Fruit fly (Drosophila melanogaster) whole organism, embryonic: ENCODE data around the gene Lcp65Ag1.

ENCODE experiments used
- CG10147 ChIP-seq: fragments of 200-800 bp; sonication (Bioruptor generic); optimal IDR thresholded peaks from 2 replicates; lab custom pipeline; 2019; ENCODE audit warnings: missing biosample characterization, mild to moderate bottlenecking, missing genetic modification characterization, moderate library complexity
- CG1233 ChIP-seq: fragments of 200-800 bp; sonication (Bioruptor generic); optimal IDR thresholded peaks from 4 replicates; lab custom pipeline; 2018; ENCODE audit warnings: missing biosample characterization, mild to moderate bottlenecking, missing genetic modification characterization
- CG13424 ChIP-seq: fragments of 200-800 bp; sonication (Bioruptor generic); optimal IDR thresholded peaks from 2 replicates; lab custom pipeline; 2019; ENCODE audit warnings: missing biosample characterization, mild to moderate bottlenecking, missing genetic modification characterization, moderate library complexity
- CG14965 ChIP-seq: fragments of 200-800 bp; sonication (Bioruptor generic); optimal IDR thresholded peaks from 2 replicates; lab custom pipeline; 2016; ENCODE audit warnings: missing biosample characterization, missing genetic modification characterization, borderline replicate concordance
- CG1529 ChIP-seq: fragments of 200-800 bp; sonication (Bioruptor generic); optimal IDR thresholded peaks from 3 replicates; lab custom pipeline; 2018; ENCODE audit warnings: missing biosample characterization, missing genetic modification characterization
- CG17912 ChIP-seq: fragments of 200-800 bp; sonication (Bioruptor generic); optimal IDR thresholded peaks from 2 replicates; lab custom pipeline; 2018; ENCODE audit warnings: missing biosample characterization, mild to moderate bottlenecking, missing genetic modification characterization
- CG2199 ChIP-seq: fragments of 200-800 bp; sonication (Bioruptor generic); IDR thresholded peaks from 3 replicates; pipeline ENCODE4 v1.3.6; 2022; ENCODE audit warnings: missing biosample characterization, missing genetic modification characterization
- CG3065 ChIP-seq: fragments of 200-800 bp; sonication (Bioruptor generic); optimal IDR thresholded peaks from 2 replicates; lab custom pipeline; 2016; ENCODE audit warnings: missing biosample characterization, missing genetic modification characterization
- CG4328 ChIP-seq: fragments of 200-800 bp; sonication (Bioruptor generic); optimal IDR thresholded peaks from 3 replicates; lab custom pipeline; 2017; ENCODE audit warnings: missing biosample characterization, missing genetic modification reagents, missing genetic modification characterization
- CG43689 ChIP-seq: fragments of 200-800 bp; sonication (Bioruptor generic); IDR thresholded peaks from 2 replicates; pipeline ENCODE4 v1.3.6; 2022; ENCODE audit warnings: missing biosample characterization, missing genetic modification characterization
- CG4404 ChIP-seq: fragments of 200-800 bp; sonication (Bioruptor generic); IDR thresholded peaks from 2 replicates; pipeline ENCODE4 v1.3.6; 2022; ENCODE audit warnings: missing biosample characterization, missing genetic modification characterization
- CG6654 ChIP-seq: fragments of 200-800 bp; sonication (Bioruptor generic); optimal IDR thresholded peaks from 2 replicates; lab custom pipeline; 2017; ENCODE audit warnings: missing biosample characterization, mild to moderate bottlenecking, missing genetic modification characterization
- CG6765 ChIP-seq: fragments of 200-800 bp; sonication (Bioruptor generic); optimal IDR thresholded peaks from 3 replicates; lab custom pipeline; 2017; ENCODE audit warnings: missing biosample characterization, mild to moderate bottlenecking, missing genetic modification characterization
- CG8281 ChIP-seq: fragments of 200-800 bp; sonication (Bioruptor generic); optimal IDR thresholded peaks from 2 replicates; lab custom pipeline; 2018; ENCODE audit warnings: missing biosample characterization, mild to moderate bottlenecking, missing genetic modification characterization, moderate library complexity
- CG8944 ChIP-seq: fragments of 200-800 bp; sonication (Bioruptor generic); optimal IDR thresholded peaks from 3 replicates; lab custom pipeline; 2016; ENCODE audit warnings: missing biosample characterization, missing genetic modification characterization
- CG9215 ChIP-seq: fragments of 200-800 bp; sonication (Bioruptor generic); IDR thresholded peaks from 2 replicates; pipeline ENCODE4 v1.3.6; 2022; ENCODE audit warnings: missing biosample characterization, missing genetic modification characterization
- CG9727 ChIP-seq: fragments of 200-800 bp; sonication (Bioruptor generic); optimal IDR thresholded peaks from 3 replicates; lab custom pipeline; 2017; ENCODE audit warnings: missing biosample characterization, mild to moderate bottlenecking, missing genetic modification characterization
- D19B ChIP-seq: fragments of 200-800 bp; sonication (Bioruptor generic); optimal IDR thresholded peaks from 2 replicates; lab custom pipeline; 2017; ENCODE audit warnings: missing biosample characterization, mild to moderate bottlenecking, missing genetic modification characterization
- Doc2 ChIP-seq: fragments of 200-800 bp; sonication (Bioruptor generic); IDR thresholded peaks from 2 replicates; pipeline ENCODE4 v1.3.6; 2022; ENCODE audit warnings: missing biosample characterization, missing genetic modification characterization
- Ets97D ChIP-seq: fragments of 200-800 bp; sonication (Bioruptor generic); optimal IDR thresholded peaks from 3 replicates; lab custom pipeline; 2016; ENCODE audit warnings: missing biosample characterization, missing genetic modification characterization
- HHEX ChIP-seq: fragments of 200-800 bp; sonication (Bioruptor generic); optimal IDR thresholded peaks from 3 replicates; lab custom pipeline; 2017; ENCODE audit warnings: missing biosample characterization, mild to moderate bottlenecking, missing genetic modification characterization, missing genetic modification reagents
- HLH4C ChIP-seq: fragments of 200-800 bp; sonication (Bioruptor generic); IDR thresholded peaks from 3 replicates; pipeline ENCODE4 v1.3.6; 2022; ENCODE audit warnings: missing biosample characterization, missing genetic modification characterization; ENCODE audit not compliant: partially characterized antibody
- MBD-R2 ChIP-seq: fragments of 200-800 bp; sonication (Bioruptor generic); IDR thresholded peaks from 2 replicates; pipeline ENCODE4 v1.3.6; 2022; ENCODE audit warnings: missing biosample characterization, missing genetic modification characterization
- Opbp ChIP-seq: fragments of 200-800 bp; sonication (Bioruptor generic); IDR thresholded peaks from 3 replicates; pipeline ENCODE4 v1.3.6; 2022; ENCODE audit warnings: missing biosample characterization, missing genetic modification characterization; ENCODE audit not compliant: partially characterized antibody
- Poxn ChIP-seq: fragments of 200-800 bp; sonication (Bioruptor generic); IDR thresholded peaks from 2 replicates; pipeline ENCODE4 v1.3.6; 2022; ENCODE audit warnings: missing biosample characterization, missing genetic modification characterization
- Six4 ChIP-seq: fragments of 200-800 bp; sonication (Bioruptor generic); optimal IDR thresholded peaks from 2 replicates; lab custom pipeline; 2016; ENCODE audit warnings: missing biosample characterization, missing genetic modification characterization
- Stat92E ChIP-seq, 3 experiments: fragments of >200 bp in 2 of 3; fragments of 200-800 bp in 1 of 3; sonication (Bioruptor generic) in 1 of 3; optimal IDR thresholded peaks; 2 replicates each; lab custom pipeline; 2017 to 2019; ENCODE audit warnings: missing biosample characterization in 3 of 3, missing genetic modification characterization in 3 of 3, mild to moderate bottlenecking in 1 of 3, moderate library complexity in 1 of 3
- Usf ChIP-seq: fragments of 200-800 bp; sonication (Bioruptor generic); optimal IDR thresholded peaks from 2 replicates; lab custom pipeline; 2017; ENCODE audit warnings: missing genotype, missing biosample characterization, missing genetic modification characterization
- Xbp1 ChIP-seq: fragments of 200-800 bp; sonication (Bioruptor generic); optimal IDR thresholded peaks from 3 replicates; lab custom pipeline; 2016; ENCODE audit warnings: missing biosample characterization, mild to moderate bottlenecking, missing genetic modification characterization
- ab ChIP-seq: fragments of 200-800 bp; sonication (Bioruptor generic); optimal IDR thresholded peaks from 2 replicates; lab custom pipeline; 2016; ENCODE audit warnings: missing biosample characterization, missing genetic modification characterization
- ap ChIP-seq: fragments of 200-800 bp; sonication (Bioruptor generic); IDR thresholded peaks from 2 replicates; pipeline ENCODE4 v1.3.6; 2022; ENCODE audit warnings: missing biosample characterization, missing genetic modification characterization
- bcd ChIP-seq: fragments of 200-800 bp; sonication (Bioruptor generic); optimal IDR thresholded peaks from 2 replicates; lab custom pipeline; 2017; ENCODE audit warnings: missing biosample characterization, mild to moderate bottlenecking, missing genetic modification characterization
- bowl ChIP-seq: fragments of 200-800 bp; sonication (Bioruptor generic); IDR thresholded peaks from 2 replicates; pipeline ENCODE4 v1.3.6; 2022; ENCODE audit warnings: missing biosample characterization, missing genetic modification characterization
- caup ChIP-seq: fragments of 200-800 bp; sonication (Bioruptor generic); optimal IDR thresholded peaks from 3 replicates; lab custom pipeline; 2017; ENCODE audit warnings: missing biosample characterization, mild to moderate bottlenecking, missing genetic modification characterization, moderate library complexity; ENCODE audit not compliant: severe bottlenecking
- crp ChIP-seq, 2 experiments: fragments of 200-800 bp; sonication (Bioruptor generic); optimal IDR thresholded peaks; 2 replicates in 1 of 2; 3 replicates in 1 of 2; lab custom pipeline; 2017; ENCODE audit warnings: missing biosample characterization in 2 of 2, missing genetic modification characterization in 2 of 2, mild to moderate bottlenecking in 1 of 2, moderate library complexity in 1 of 2
- grau ChIP-seq: fragments of 200-800 bp; optimal IDR thresholded peaks from 3 replicates; lab custom pipeline; 2019; ENCODE audit warnings: missing biosample characterization, mild to moderate bottlenecking, missing genetic modification characterization, moderate library complexity
- ham ChIP-seq: fragments of 200-800 bp; sonication (Bioruptor generic); IDR thresholded peaks from 2 replicates; pipeline ENCODE4 v1.3.6; 2022; ENCODE audit warnings: missing biosample characterization, missing genetic modification characterization
- hkb ChIP-seq, 2 experiments: fragments of 200-800 bp in 1 of 2; fragments of >200 bp in 1 of 2; sonication (Bioruptor generic) in 1 of 2; IDR thresholded peaks in 1 of 2; optimal IDR thresholded peaks in 1 of 2; 2 replicates each; pipeline versions ENCODE4 v1.3.6 to Lab custom; 2017 to 2022; ENCODE audit warnings: missing biosample characterization in 1 of 2, missing genetic modification characterization in 1 of 2
- pum ChIP-seq: fragments of 200-800 bp; sonication (Bioruptor generic); optimal IDR thresholded peaks from 2 replicates; lab custom pipeline; 2016; ENCODE audit warnings: missing biosample characterization, missing genetic modification characterization
- rib ChIP-seq: fragments of 200-800 bp; sonication (Bioruptor generic); IDR thresholded peaks from 2 replicates; pipeline ENCODE4 v1.3.6; 2022; ENCODE audit warnings: missing biosample characterization, missing genetic modification characterization
- schlank ChIP-seq: fragments of 200-800 bp; sonication (Bioruptor generic); optimal IDR thresholded peaks from 2 replicates; lab custom pipeline; 2018; ENCODE audit warnings: missing biosample characterization, mild to moderate bottlenecking, missing genetic modification characterization
- sna ChIP-seq: fragments of 200-800 bp; sonication (Bioruptor generic); IDR thresholded peaks from 2 replicates; pipeline ENCODE4 v1.3.6; 2022; ENCODE audit warnings: missing biosample characterization, missing genetic modification characterization; ENCODE audit not compliant: partially characterized antibody
- sob ChIP-seq: fragments of 200-800 bp; sonication (Bioruptor generic); IDR thresholded peaks from 2 replicates; pipeline ENCODE4 v1.3.6; 2022; ENCODE audit warnings: missing biosample characterization, missing genetic modification characterization
- stwl ChIP-seq: fragments of 200-800 bp; sonication (Bioruptor generic); optimal IDR thresholded peaks from 3 replicates; lab custom pipeline; 2018; ENCODE audit warnings: missing biosample characterization, mild to moderate bottlenecking, missing genetic modification characterization, moderate library complexity
- sug ChIP-seq: fragments of 200-800 bp; optimal IDR thresholded peaks from 2 replicates; lab custom pipeline; 2019; ENCODE audit warnings: missing biosample characterization, mild to moderate bottlenecking, missing genetic modification characterization, moderate library complexity
- tup ChIP-seq: fragments of 200-800 bp; sonication (Bioruptor generic); optimal IDR thresholded peaks from 2 replicates; lab custom pipeline; 2016; ENCODE audit warnings: missing biosample characterization, mild to moderate bottlenecking, missing genetic modification characterization, moderate library complexity
- twi ChIP-seq: fragments of 200-800 bp; optimal IDR thresholded peaks from 2 replicates; lab custom pipeline; 2019; ENCODE audit warnings: missing biosample characterization, mild to moderate bottlenecking, missing genetic modification characterization, moderate library complexity
- vfl ChIP-seq: fragments of 200-800 bp; sonication (Bioruptor generic); optimal IDR thresholded peaks from 2 replicates; lab custom pipeline; 2016; ENCODE audit warnings: missing biosample characterization, missing genetic modification characterization
- wor ChIP-seq: fragments of 200-800 bp; sonication (Bioruptor generic); IDR thresholded peaks from 2 replicates; pipeline ENCODE4 v1.3.6; 2022; ENCODE audit warnings: missing biosample characterization, missing genetic modification characterization

Lcp65Ag1 gene

DNA sequence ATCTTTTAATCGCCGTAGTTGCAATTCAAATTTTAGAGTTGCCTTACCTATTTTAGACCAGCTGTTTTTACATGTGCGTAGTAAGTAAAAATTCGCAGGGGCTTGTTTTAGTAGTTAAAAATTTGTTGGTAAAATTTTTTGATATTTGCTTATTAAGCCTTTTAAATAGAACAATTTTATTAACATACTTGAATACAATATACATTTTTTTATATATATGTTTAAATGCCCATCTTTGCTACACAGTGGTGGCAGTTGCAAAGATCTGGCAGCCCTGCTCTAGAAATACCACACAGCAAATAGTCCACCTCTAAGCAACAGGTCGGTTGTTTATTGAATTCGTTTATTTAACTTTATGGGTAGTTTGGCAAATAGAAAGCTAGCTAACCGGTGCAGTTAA is 40.4 kb downstream of the Lcp65Ag1 start, which contains the start of the genes CG10467 and loj (continued):
- peak; percentile 87 for TF ChIP-seq CG43689 (GFP tag; lab: Robert Waterston, UW)
- peak; percentile 98 for TF ChIP-seq CG13424 (tag; lab: Kevin White, UChicago)
- peak; percentile 81 for TF ChIP-seq CG8944 (GFP tag; lab: Kevin White, UChicago)
- peak; percentile 99 for TF ChIP-seq MBD-R2
- peak; percentile 95 for TF ChIP-seq grau (tag; lab: Kevin White, UChicago)
- peak; percentile 78 for TF ChIP-seq Opbp (GFP tag; lab: Robert Waterston, UW)
- peak; percentile 91 for TF ChIP-seq ham (GFP tag; lab: Robert Waterston, UW)
- peak; percentile 92 for TF ChIP-seq ap
- TF ChIP-seq twi (tag; lab: Kevin White, UChicago) = peak; percentile 94
- TF ChIP-seq hkb (optimal IDR thresholded peaks at IDR 0.05; lab: Kevin White, UChicago) = no peak
- TF ChIP-seq hkb (GFP tag; IDR thresholded peaks at IDR 0.05; lab: Robert Waterston, UW) = peak; percentile 90
- TF ChIP-seq ab (GFP tag; lab: Kevin White, UChicago) = peak; percentile 56
- TF ChIP-seq Stat92E (GFP tag; optimal IDR thresholded peaks at IDR 0.05; lab: Kevin White, UChicago) = peak in 1 of 3 experiments; percentile 86
- peak; percentile 88 for TF ChIP-seq tup
- TF ChIP-seq rib (GFP tag; lab: Robert Waterston, UW) = peak; percentile 93
- peak; percentile 74 for TF ChIP-seq CG6765 (GFP tag; lab: Kevin White, UChicago)
- peak; percentile 81 for TF ChIP-seq CG8281 (tag; lab: Kevin White, UChicago)
- TF ChIP-seq CG6654 (GFP tag; lab: Kevin White, UChicago) = peak; percentile 83
- peak; percentile 95 for TF ChIP-seq wor (GFP tag; lab: Robert Waterston, UW)
- TF ChIP-seq HHEX (GFP tag; lab: Kevin White, UChicago) = peak; percentile 91
- TF ChIP-seq CG17912 (GFP tag; lab: Kevin White, UChicago) = peak; percentile 76
- TF ChIP-seq CG10147 (GFP tag; lab: Kevin White, UChicago) = peak; percentile 92
- TF ChIP-seq Usf (GFP tag; lab: Kevin White, UChicago) = peak; percentile 93
- TF ChIP-seq CG1233 = peak; percentile 93
- TF ChIP-seq CG4328 (GFP tag; lab: Kevin White, UChicago) = peak; percentile 91
- peak; percentile 92 for TF ChIP-seq Six4 (GFP tag; lab: Kevin White, UChicago)
- peak; percentile 96 for TF ChIP-seq CG9727
- TF ChIP-seq crp (GFP tag; optimal IDR thresholded peaks at IDR 0.05; lab: Kevin White, UChicago) = peak; percentile 91 to 97
- peak; percentile 81 for TF ChIP-seq bowl (GFP tag; lab: Robert Waterston, UW)
- TF ChIP-seq Poxn (GFP tag; lab: Robert Waterston, UW) = peak; percentile 93
- TF ChIP-seq HLH4C (GFP tag; lab: Robert Waterston, UW) = peak; percentile 59
- TF ChIP-seq CG1529 (GFP tag; lab: Kevin White, UChicago) = peak; percentile 82
- TF ChIP-seq CG2199 (GFP tag; lab: Robert Waterston, UW) = peak; percentile 94
- peak; percentile 89 for TF ChIP-seq stwl
- TF ChIP-seq sna = peak; percentile 84
- TF ChIP-seq CG9215 = peak; percentile 96
- TF ChIP-seq Ets97D (GFP tag; lab: Kevin White, UChicago) = peak; percentile 65
- peak; percentile 96 for TF ChIP-seq sug (tag; lab: Kevin White, UChicago)
- no peak for TF ChIP-seq CG14965 (GFP tag; lab: Kevin White, UChicago)
- TF ChIP-seq D19B (GFP tag; lab: Kevin White, UChicago) = peak; percentile 81
- TF ChIP-seq pum = peak; percentile 83
- peak; percentile 88 for TF ChIP-seq Doc2 (GFP tag; lab: Robert Waterston, UW)
- TF ChIP-seq Xbp1 (GFP tag; lab: Kevin White, UChicago) = peak; percentile 98
- peak; percentile 86 for TF ChIP-seq vfl (GFP tag; lab: Kevin White, UChicago)
- peak; percentile 98 for TF ChIP-seq CG4404 (GFP tag; lab: Robert Waterston, UW)
- peak; percentile 64 for TF ChIP-seq schlank (tag; lab: Kevin White, UChicago)
- TF ChIP-seq caup = peak; percentile 89
- TF ChIP-seq CG3065 (GFP tag; lab: Kevin White, UChicago) = peak; percentile 90
- peak; percentile 98 for TF ChIP-seq sob (GFP tag; lab: Robert Waterston, UW)
- TF ChIP-seq bcd (GFP tag; lab: Kevin White, UChicago) = peak; percentile 95
